Fruit fly (Drosophila melanogaster) whole organism, embryonic: ENCODE measurements around the gene CG5828.
A peak's percentile ranks its signal among the peaks of the same experiment; 100 is the strongest.

Experiments used
- Blimp-1 ChIP-seq: fragments of 200-800 bp; sonication (Bioruptor generic); optimal IDR thresholded peaks from 3 replicates; lab custom pipeline; 2018; ENCODE audit warnings: missing biosample characterization, missing genetic modification characterization, mild to moderate bottlenecking, moderate library complexity, missing genetic modification reagents
- CG11695 ChIP-seq: fragments of 200-800 bp; sonication (Bioruptor generic); IDR thresholded peaks from 3 replicates; pipeline ENCODE4 v1.3.6; 2022; ENCODE audit warnings: missing biosample characterization, missing genetic modification characterization
- CG12071 ChIP-seq: fragments of 200-800 bp; sonication (Bioruptor generic); optimal IDR thresholded peaks from 3 replicates; lab custom pipeline; 2018; ENCODE audit warnings: missing biosample characterization, mild to moderate bottlenecking, missing genetic modification characterization
- CG13296 ChIP-seq: fragments of 200-800 bp; sonication (Bioruptor generic); optimal IDR thresholded peaks from 3 replicates; lab custom pipeline; 2018; ENCODE audit warnings: missing biosample characterization, mild to moderate bottlenecking, missing genetic modification characterization
- CG14014 ChIP-seq: fragments of 200-800 bp; sonication (Bioruptor generic); IDR thresholded peaks from 2 replicates; pipeline ENCODE4 v1.3.6; 2022; ENCODE audit warnings: missing biosample characterization, missing genetic modification characterization
- CG15073 ChIP-seq: fragments of 200-800 bp; sonication (Bioruptor generic); optimal IDR thresholded peaks from 2 replicates; lab custom pipeline; 2016; ENCODE audit warnings: missing biosample characterization, missing genetic modification characterization
- CG17359 ChIP-seq: fragments of 200-800 bp; sonication (Bioruptor generic); optimal IDR thresholded peaks from 3 replicates; lab custom pipeline; 2018; ENCODE audit warnings: missing biosample characterization, mild to moderate bottlenecking, missing genetic modification characterization, moderate library complexity
- CG17361 ChIP-seq: fragments of 200-800 bp; sonication (Bioruptor generic); IDR thresholded peaks from 3 replicates; pipeline ENCODE4 v1.3.6; 2022; ENCODE audit warnings: missing biosample characterization, missing genetic modification characterization
- CG1832 ChIP-seq: fragments of 200-800 bp; sonication (Bioruptor generic); optimal IDR thresholded peaks from 2 replicates; lab custom pipeline; 2017; ENCODE audit warnings: missing biosample characterization, mild to moderate bottlenecking, missing genetic modification characterization, inconsistent platforms
- CG18476 ChIP-seq: fragments of 200-800 bp; sonication (Bioruptor generic); optimal IDR thresholded peaks from 2 replicates; lab custom pipeline; 2016; ENCODE audit warnings: missing biosample characterization, mild to moderate bottlenecking, missing genetic modification characterization
- CG2120 ChIP-seq: fragments of 200-800 bp; sonication (Bioruptor generic); optimal IDR thresholded peaks from 3 replicates; lab custom pipeline; 2016; ENCODE audit warnings: missing biosample characterization, missing genetic modification characterization
- CG2875 ChIP-seq: fragments of 200-800 bp; sonication (Bioruptor generic); optimal IDR thresholded peaks from 2 replicates; lab custom pipeline; 2017; ENCODE audit warnings: missing biosample characterization, mild to moderate bottlenecking, missing genetic modification characterization, missing genetic modification reagents
- CG3995 ChIP-seq: fragments of 200-800 bp; sonication (Bioruptor generic); optimal IDR thresholded peaks from 3 replicates; lab custom pipeline; 2016; ENCODE audit warnings: missing biosample characterization, missing genetic modification characterization
- CG4404 ChIP-seq: fragments of 200-800 bp; sonication (Bioruptor generic); IDR thresholded peaks from 2 replicates; pipeline ENCODE4 v1.3.6; 2022; ENCODE audit warnings: missing biosample characterization, missing genetic modification characterization
- CG7963 ChIP-seq: fragments of 200-800 bp; sonication (Bioruptor generic); IDR thresholded peaks from 3 replicates; pipeline ENCODE4 v1.3.6; 2022; ENCODE audit warnings: missing biosample characterization, missing genetic modification characterization; ENCODE audit not compliant: partially characterized antibody
- CG7987 ChIP-seq: fragments of 200-800 bp; sonication (Bioruptor generic); optimal IDR thresholded peaks from 2 replicates; lab custom pipeline; 2018; ENCODE audit warnings: missing biosample characterization, mild to moderate bottlenecking, missing genetic modification characterization, moderate library complexity
- CG8359 ChIP-seq: fragments of 200-800 bp; sonication (Bioruptor generic); optimal IDR thresholded peaks from 2 replicates; lab custom pipeline; 2017; ENCODE audit warnings: missing biosample characterization, mild to moderate bottlenecking, missing genetic modification characterization, borderline replicate concordance
- CrebB ChIP-seq: fragments of 200-800 bp; sonication (Bioruptor generic); optimal IDR thresholded peaks from 3 replicates; lab custom pipeline; 2018; ENCODE audit warnings: missing biosample characterization, mild to moderate bottlenecking, missing genetic modification characterization
- HLH4C ChIP-seq: fragments of 200-800 bp; sonication (Bioruptor generic); IDR thresholded peaks from 3 replicates; pipeline ENCODE4 v1.3.6; 2022; ENCODE audit warnings: missing biosample characterization, missing genetic modification characterization; ENCODE audit not compliant: partially characterized antibody
- Hsf ChIP-seq: fragments of 200-800 bp; sonication (Bioruptor generic); optimal IDR thresholded peaks from 3 replicates; lab custom pipeline; 2016; ENCODE audit warnings: missing biosample characterization, missing genetic modification characterization
- NC2α ChIP-seq: fragments of 200-800 bp; sonication (Bioruptor generic); optimal IDR thresholded peaks from 2 replicates; lab custom pipeline; 2016; ENCODE audit warnings: missing biosample characterization, missing genetic modification characterization
- Neu2 ChIP-seq: fragments of 200-800 bp; sonication (Bioruptor generic); optimal IDR thresholded peaks from 3 replicates; lab custom pipeline; 2016; ENCODE audit warnings: missing biosample characterization, missing genetic modification characterization, borderline replicate concordance
- Nf-YB ChIP-seq: fragments of 200-800 bp; sonication (Bioruptor generic); optimal IDR thresholded peaks from 3 replicates; lab custom pipeline; 2019; ENCODE audit warnings: missing biosample characterization, mild to moderate bottlenecking, missing genetic modification characterization, moderate library complexity
- Nf-YC ChIP-seq: fragments of 200-800 bp; optimal IDR thresholded peaks from 3 replicates; lab custom pipeline; 2019; ENCODE audit warnings: missing biosample characterization, mild to moderate bottlenecking, missing genetic modification characterization, moderate library complexity
- Sry-δ ChIP-seq: fragments of 200-800 bp; sonication (Bioruptor generic); optimal IDR thresholded peaks from 2 replicates; lab custom pipeline; 2016; ENCODE audit warnings: missing biosample characterization, missing genetic modification characterization
- Stat92E ChIP-seq, 3 experiments: fragments of >200 bp in 2 of 3; fragments of 200-800 bp in 1 of 3; sonication (Bioruptor generic) in 1 of 3; optimal IDR thresholded peaks; 2 replicates each; lab custom pipeline; 2017 to 2019; ENCODE audit warnings: missing biosample characterization in 3 of 3, missing genetic modification characterization in 3 of 3, mild to moderate bottlenecking in 1 of 3, moderate library complexity in 1 of 3
- Xrp1 ChIP-seq: fragments of 200-800 bp; sonication (Bioruptor generic); IDR thresholded peaks from 2 replicates; pipeline ENCODE4 v1.3.6; 2022; ENCODE audit warnings: missing biosample characterization, missing genetic modification characterization
- btn ChIP-seq: fragments of 200-800 bp; sonication (Bioruptor generic); optimal IDR thresholded peaks from 2 replicates; lab custom pipeline; 2016; ENCODE audit warnings: missing biosample characterization, missing genetic modification characterization
- cato ChIP-seq: fragments of 200-800 bp; sonication (Bioruptor generic); optimal IDR thresholded peaks from 2 replicates; lab custom pipeline; 2016; ENCODE audit warnings: missing biosample characterization, missing genetic modification characterization, borderline replicate concordance
- chinmo ChIP-seq: fragments of 200-800 bp; sonication (Bioruptor generic); IDR thresholded peaks from 4 replicates; pipeline ENCODE4 v1.3.6; 2022; ENCODE audit warnings: missing biosample characterization, missing genetic modification characterization; ENCODE audit not compliant: partially characterized antibody
- croc ChIP-seq: fragments of 200-800 bp; sonication (Bioruptor generic); conservative IDR thresholded peaks from 3 replicates; pipeline ENCODE4 v1.3.6; 2022; ENCODE audit warnings: missing biosample characterization, missing genetic modification characterization
- da ChIP-seq: fragments of 200-800 bp; sonication (Bioruptor generic); optimal IDR thresholded peaks from 2 replicates; lab custom pipeline; 2016; ENCODE audit warnings: missing biosample characterization, missing genetic modification characterization
- fd96Cb ChIP-seq: fragments of 200-800 bp; sonication (Bioruptor generic); optimal IDR thresholded peaks from 2 replicates; lab custom pipeline; 2018; ENCODE audit warnings: missing biosample characterization, mild to moderate bottlenecking, missing genetic modification characterization, moderate library complexity
- gem ChIP-seq: fragments of 200-800 bp; sonication (Bioruptor generic); optimal IDR thresholded peaks from 2 replicates; lab custom pipeline; 2019; ENCODE audit warnings: missing biosample characterization, mild to moderate bottlenecking, missing genetic modification characterization, moderate library complexity
- hb ChIP-seq: fragments of 200-800 bp; sonication (Bioruptor generic); IDR thresholded peaks from 3 replicates; pipeline ENCODE4 v1.3.6; 2022; ENCODE audit warnings: missing biosample characterization, missing genetic modification characterization; ENCODE audit not compliant: partially characterized antibody
- jing ChIP-seq: fragments of 200-800 bp; sonication (Bioruptor generic); optimal IDR thresholded peaks from 2 replicates; lab custom pipeline; 2018; ENCODE audit warnings: missing biosample characterization, mild to moderate bottlenecking, missing genetic modification characterization
- jumu ChIP-seq: fragments of 200-800 bp; sonication (Bioruptor generic); optimal IDR thresholded peaks from 3 replicates; lab custom pipeline; 2016; ENCODE audit warnings: missing biosample characterization, missing genetic modification characterization
- knrl ChIP-seq: fragments of 200-800 bp; sonication (Bioruptor generic); IDR thresholded peaks from 3 replicates; pipeline ENCODE4 v1.3.6; 2022; ENCODE audit warnings: missing biosample characterization, missing genetic modification characterization; ENCODE audit not compliant: partially characterized antibody
- lab ChIP-seq: fragments of 200-800 bp; sonication (Bioruptor generic); optimal IDR thresholded peaks from 3 replicates; lab custom pipeline; 2017; ENCODE audit warnings: missing biosample characterization, missing genetic modification characterization, mild to moderate bottlenecking, moderate library complexity, missing genetic modification reagents
- nerfin-1 ChIP-seq: fragments of 200-800 bp; sonication (Bioruptor generic); optimal IDR thresholded peaks from 3 replicates; lab custom pipeline; 2019; ENCODE audit warnings: missing biosample characterization, mild to moderate bottlenecking, missing genetic modification characterization, moderate library complexity
- nom ChIP-seq: fragments of 200-800 bp; sonication (Bioruptor generic); optimal IDR thresholded peaks from 2 replicates; lab custom pipeline; 2017; ENCODE audit warnings: missing biosample characterization, missing genetic modification characterization, mild to moderate bottlenecking, moderate library complexity, missing genetic modification reagents
- pzg ChIP-seq: fragments of 200-800 bp; sonication (Bioruptor generic); optimal IDR thresholded peaks from 3 replicates; lab custom pipeline; 2018; ENCODE audit warnings: missing biosample characterization, mild to moderate bottlenecking, missing genetic modification characterization, moderate library complexity
- schlank ChIP-seq: fragments of 200-800 bp; sonication (Bioruptor generic); optimal IDR thresholded peaks from 2 replicates; lab custom pipeline; 2018; ENCODE audit warnings: missing biosample characterization, mild to moderate bottlenecking, missing genetic modification characterization
- sob ChIP-seq: fragments of 200-800 bp; sonication (Bioruptor generic); IDR thresholded peaks from 2 replicates; pipeline ENCODE4 v1.3.6; 2022; ENCODE audit warnings: missing biosample characterization, missing genetic modification characterization
- tin ChIP-seq: fragments of 200-800 bp; sonication (Bioruptor generic); optimal IDR thresholded peaks from 3 replicates; lab custom pipeline; 2016; ENCODE audit warnings: missing biosample characterization, missing genetic modification characterization
- ttk ChIP-seq: fragments of 200-800 bp; sonication (Bioruptor generic); IDR thresholded peaks from 2 replicates; pipeline ENCODE4 v2.1.2; 2022; ENCODE audit warnings: missing biosample characterization, missing genetic modification characterization
- tup ChIP-seq: fragments of 200-800 bp; sonication (Bioruptor generic); optimal IDR thresholded peaks from 2 replicates; lab custom pipeline; 2016; ENCODE audit warnings: missing biosample characterization, mild to moderate bottlenecking, missing genetic modification characterization, moderate library complexity
- zf30C ChIP-seq: fragments of 200-800 bp; sonication (Bioruptor generic); optimal IDR thresholded peaks from 3 replicates; lab custom pipeline; 2018; ENCODE audit warnings: missing biosample characterization, mild to moderate bottlenecking, missing genetic modification characterization

The CG5828 gene

DNA sequence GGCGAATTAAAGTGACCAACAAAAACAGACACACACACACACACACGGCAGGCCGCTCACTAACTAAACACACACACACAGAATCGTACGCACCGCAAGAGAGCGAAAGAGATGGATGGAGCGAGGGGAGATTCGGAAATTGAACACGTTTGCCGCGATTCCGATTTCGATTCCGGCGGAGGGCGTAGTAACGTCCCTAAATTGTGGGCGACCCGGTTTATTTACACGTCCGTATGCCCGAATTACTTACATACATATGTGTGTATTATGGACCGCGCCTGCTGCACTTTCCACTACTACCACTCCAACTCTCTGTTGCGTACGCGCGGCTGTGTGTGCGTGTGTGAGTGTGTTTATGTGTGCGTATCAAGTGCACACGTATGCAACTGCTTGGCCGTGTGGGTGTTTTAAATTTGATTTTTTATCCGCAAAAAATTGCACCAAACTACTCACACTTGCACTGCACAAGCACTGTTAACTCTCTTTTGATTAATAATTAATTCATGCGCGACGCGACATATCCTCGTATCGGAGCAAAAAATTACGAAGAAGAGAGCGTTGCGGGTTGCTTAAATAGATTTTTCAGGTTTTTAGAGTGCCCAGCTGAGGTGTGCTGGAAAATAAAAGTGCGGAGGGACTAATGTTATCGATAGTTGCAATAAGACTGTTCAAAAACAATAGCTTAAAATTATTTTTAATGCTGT lies 632 bp upstream of the CG5828 start, which contains the start of gene Pgant5 (continued):
- TF ChIP-seq CG7987 (GFP tag; lab: Kevin White, UChicago): no peak
- TF ChIP-seq CG13296 (GFP tag; lab: Kevin White, UChicago): peak; percentile 9
- TF ChIP-seq CG11695: no peak
- TF ChIP-seq CrebB (tag; lab: Kevin White, UChicago): peak; percentile 19
- 0 out of 2 replicates have a peak, but pooled peaks have one; percentile 30 for TF ChIP-seq CG14014
- no peak for TF ChIP-seq jing (GFP tag; lab: Kevin White, UChicago)
- TF ChIP-seq nom: peak; percentile 65
- TF ChIP-seq da (GFP tag; lab: Kevin White, UChicago): no peak
- 0 out of 4 replicates have a peak, but pooled peaks have one; percentile 79 for TF ChIP-seq chinmo
- TF ChIP-seq fd96Cb (tag; lab: Kevin White, UChicago): no peak
- TF ChIP-seq CG18476 (GFP tag; lab: Kevin White, UChicago): peak; percentile 100
- TF ChIP-seq jumu (GFP tag; lab: Kevin White, UChicago): peak; percentile 5
- TF ChIP-seq lab (GFP tag; lab: Kevin White, UChicago): peak; percentile 41
- no peak for TF ChIP-seq CG2875 (GFP tag; lab: Kevin White, UChicago)
- TF ChIP-seq gem (tag; lab: Kevin White, UChicago): no peak
- no peak for TF ChIP-seq Blimp-1
- peak; percentile 43; the same call in 1 of the 3 replicates for TF ChIP-seq CG17361 (GFP tag; lab: Robert Waterston, UW)
- TF ChIP-seq CG2120 (GFP tag; lab: Kevin White, UChicago): peak; percentile 14
- TF ChIP-seq CG3995 (GFP tag; lab: Kevin White, UChicago): no peak
- no peak for TF ChIP-seq hb
- TF ChIP-seq Sry-δ: peak; percentile 28
- no peak for TF ChIP-seq nerfin-1 (tag; lab: Kevin White, UChicago)
- no peak for TF ChIP-seq CG15073 (GFP tag; lab: Kevin White, UChicago)
- TF ChIP-seq Neu2: no peak
- peak; percentile 47 for TF ChIP-seq Nf-YB (GFP tag; lab: Kevin White, UChicago)
- TF ChIP-seq sob: peak; percentile 52; the same call in 1 of the 2 replicates
- peak; percentile 16 for TF ChIP-seq btn (GFP tag; lab: Kevin White, UChicago)
- TF ChIP-seq tup (GFP tag; lab: Kevin White, UChicago): no peak
- no peak for TF ChIP-seq CG7963
- peak in 1 of 3 experiments; percentile 47 for TF ChIP-seq Stat92E (GFP tag; optimal IDR thresholded peaks at IDR 0.05; lab: Kevin White, UChicago)
- no peak for TF ChIP-seq schlank
- TF ChIP-seq cato: no peak
- TF ChIP-seq CG1832 (GFP tag; lab: Kevin White, UChicago): peak; percentile 77
- no peak for TF ChIP-seq Hsf (GFP tag; lab: Kevin White, UChicago)
- no peak for TF ChIP-seq knrl
- TF ChIP-seq ttk (GFP tag; lab: Robert Waterston, UW): no peak
- TF ChIP-seq CG8359 (GFP tag; lab: Kevin White, UChicago): no peak
- TF ChIP-seq zf30C (GFP tag; lab: Kevin White, UChicago): no peak
- TF ChIP-seq CG4404: no peak
- no peak for TF ChIP-seq croc (GFP tag; lab: Robert Waterston, UW)
- TF ChIP-seq Nf-YC: peak; percentile 73
- no peak for TF ChIP-seq CG12071 (GFP tag; lab: Kevin White, UChicago)
- peak; percentile 36 for TF ChIP-seq pzg (GFP tag; lab: Kevin White, UChicago)
- no peak for TF ChIP-seq HLH4C (GFP tag; lab: Robert Waterston, UW)
- TF ChIP-seq CG17359 (tag; lab: Kevin White, UChicago): no peak
- TF ChIP-seq NC2α (GFP tag; lab: Kevin White, UChicago): no peak
- TF ChIP-seq Xrp1 (GFP tag; lab: Robert Waterston, UW): no peak
- TF ChIP-seq tin (GFP tag; lab: Kevin White, UChicago): no peak
